Worm (Caenorhabditis elegans): Measurements from ENCODE around the gene pqn-18.

pqn-18 gene

ce11 chrX:12944661-12945060 lies 37.0 kb downstream of the pqn-18 start:
- TF ChIP-seq hlh-6 (tag; optimal IDR thresholded peaks at IDR 0.05) (no peak), dmd-4 (tag; optimal IDR thresholded peaks at IDR 0.05; ENCODE audit: borderline replicate concordance) (no peak), ttx-3 (tag; optimal IDR thresholded peaks at IDR 0.05) (no peak), fax-1 (tag; optimal IDR thresholded peaks at IDR 0.05) (no peak), hlh-30 (tag; optimal IDR thresholded peaks at IDR 0.05; ENCODE audit: insufficient read depth) (no peak), ceh-34 (tag; optimal IDR thresholded peaks at IDR 0.05) (no peak), pha-4 (tag; optimal IDR thresholded peaks at IDR 0.05) (no peak), K02D7.2 (tag; optimal IDR thresholded peaks at IDR 0.05) (no peak), nfya-1 (tag; optimal IDR thresholded peaks at IDR 0.05) (no peak), ceh-18 (tag; optimal IDR thresholded peaks at IDR 0.05) (no peak), gmeb-2 (tag; optimal IDR thresholded peaks at IDR 0.05) (no peak), unc-86 (tag; optimal IDR thresholded peaks at IDR 0.05) (no peak), eyg-1 (tag; optimal IDR thresholded peaks at IDR 0.05) (no peak), pax-1 (tag; optimal IDR thresholded peaks at IDR 0.05) (no peak)

- no peak for TF ChIP-seq unc-86 (tag; optimal IDR thresholded peaks at IDR 0.05)
- no peak for TF ChIP-seq unc-3 (GFP tag; conservative IDR thresholded peaks at IDR 0.05)
- TF ChIP-seq unc-3 (tag; optimal IDR thresholded peaks at IDR 0.05), result no peak
- TF ChIP-seq hlh-15 (tag; optimal IDR thresholded peaks at IDR 0.05), result no peak
- no peak for TF ChIP-seq odd-2 (tag; optimal IDR thresholded peaks at IDR 0.05)
- TF ChIP-seq hlh-30 (tag; optimal IDR thresholded peaks at IDR 0.05; ENCODE audit: insufficient read depth), result no peak
- no peak for TF ChIP-seq pag-3 (tag; optimal IDR thresholded peaks at IDR 0.05; ENCODE audit: borderline replicate concordance)
- no peak for TF ChIP-seq ceh-18 (tag; optimal IDR thresholded peaks at IDR 0.05)
- no peak for TF ChIP-seq che-1 (tag; optimal IDR thresholded peaks at IDR 0.05)
- no peak for TF ChIP-seq ceh-6 (GFP tag; optimal IDR thresholded peaks at IDR 0.05)
- no peak for TF ChIP-seq K02D7.2 (tag; optimal IDR thresholded peaks at IDR 0.05)
- TF ChIP-seq nhr-232 (tag; optimal IDR thresholded peaks at IDR 0.05), result no peak
- TF ChIP-seq elt-4 (tag; optimal IDR thresholded peaks at IDR 0.05), result no peak
- TF ChIP-seq tbx-7 (tag; optimal IDR thresholded peaks at IDR 0.05), result no peak
- TF ChIP-seq ceh-31 (tag; optimal IDR thresholded peaks at IDR 0.05), result no peak
- no peak for TF ChIP-seq C08G9.2 (tag; optimal IDR thresholded peaks at IDR 0.05)
These were observed 38.9 kb downstream of the pqn-18 start, which contains the start of gene C05E7.3 for ce11 chrX:12946533-12946932. TSS of gene C05E7.3 (minus strand) at chrX:12946633.

- TF ChIP-seq ceh-45 (GFP tag; IDR thresholded peaks at IDR 0.05) (no peak), rnt-1 (tag; optimal IDR thresholded peaks at IDR 0.05) (no peak), T23F11.4 (GFP tag; optimal IDR thresholded peaks at IDR 0.05) (no peak), hlh-13 (GFP tag; optimal IDR thresholded peaks at IDR 0.05) (no peak), ceh-31 (tag; optimal IDR thresholded peaks at IDR 0.05) (no peak), tbx-7 (tag; optimal IDR thresholded peaks at IDR 0.05) (no peak), elt-2 (tag; optimal IDR thresholded peaks at IDR 0.05) (no peak), dve-1 (tag; optimal IDR thresholded peaks at IDR 0.05) (no peak)
These were observed 43.5 kb downstream of the pqn-18 start for ce11 chrX:12951175-12951574.

- TF ChIP-seq pax-1 (tag; optimal IDR thresholded peaks at IDR 0.05), result no peak
- no peak for TF ChIP-seq mec-3 (tag; optimal IDR thresholded peaks at IDR 0.05; ENCODE audit: borderline replicate concordance)
- TF ChIP-seq pqm-1 (tag; optimal IDR thresholded peaks at IDR 0.05), result no peak
- no peak for TF ChIP-seq che-1 (tag; optimal IDR thresholded peaks at IDR 0.05)
- TF ChIP-seq K09A11.1 (tag; optimal IDR thresholded peaks at IDR 0.05; ENCODE audit: insufficient read depth), result no peak
- no peak for TF ChIP-seq lin-11 (tag; optimal IDR thresholded peaks at IDR 0.05)
- TF ChIP-seq F13H6.1 (tag; optimal IDR thresholded peaks at IDR 0.05), result no peak
- TF ChIP-seq unc-42 (tag; optimal IDR thresholded peaks at IDR 0.05), result no peak
- no peak for TF ChIP-seq dve-1 (tag; optimal IDR thresholded peaks at IDR 0.05)
These were observed 51.3 kb downstream of the pqn-18 start for ce11 chrX:12958897-12959296.

All from whole organism, late embryonic.